Fruit fly (Drosophila melanogaster): ENCODE data around the gene CG8031.
A peak's percentile ranks its signal among the peaks of the same experiment; 100 is the strongest.

Gene CG8031

dm6 chr3R:12981334-12982166 lies 29.6 kb downstream of the CG8031 start (continued):
- peak; percentile 3 for TF ChIP-seq sd (tag; optimal IDR thresholded peaks at IDR 0.05)
- no peak for TF ChIP-seq Sry-δ (GFP tag; optimal IDR thresholded peaks at IDR 0.05)
- peak; percentile 25; the same call in 1 of the 3 replicates for TF ChIP-seq CG2199 (GFP tag; IDR thresholded peaks at IDR 0.05)
- peak; percentile 27 for TF ChIP-seq CG9817 (tag; optimal IDR thresholded peaks at IDR 0.05)
- TF ChIP-seq D19A (tag; optimal IDR thresholded peaks at IDR 0.05) = peak; percentile 60
- peak; percentile 68 for TF ChIP-seq cwo (GFP tag; optimal IDR thresholded peaks at IDR 0.05)
- TF ChIP-seq E2f1 (GFP tag; IDR thresholded peaks at IDR 0.05) = peak; percentile 45
- TF ChIP-seq grn (GFP tag; optimal IDR thresholded peaks at IDR 0.05) = no peak
- TF ChIP-seq br (optimal IDR thresholded peaks at IDR 0.05) = no peak
- peak; percentile 27 for TF ChIP-seq caup (GFP tag; optimal IDR thresholded peaks at IDR 0.05; ENCODE audit: severe bottlenecking)
- no peak for TF ChIP-seq Elba2 (GFP tag; optimal IDR thresholded peaks at IDR 0.05)
- no peak for TF ChIP-seq vnd (GFP tag; IDR thresholded peaks at IDR 0.05; ENCODE audit: partially characterized antibody)
- 0 out of 2 replicates have a peak, but pooled peaks have one; percentile 27 for TF ChIP-seq al (GFP tag; IDR thresholded peaks at IDR 0.05)
- no peak for TF ChIP-seq crc (GFP tag; optimal IDR thresholded peaks at IDR 0.05)
- no peak for TF ChIP-seq CG42726 (GFP tag; IDR thresholded peaks at IDR 0.05; ENCODE audit: partially characterized antibody)
- TF ChIP-seq CG12769 (tag; optimal IDR thresholded peaks at IDR 0.05) = no peak
- peak; percentile 53 for TF ChIP-seq ind (GFP tag; optimal IDR thresholded peaks at IDR 0.05)
- peak; percentile 12 for TF ChIP-seq p53 (GFP tag; optimal IDR thresholded peaks at IDR 0.05)
- no peak for TF ChIP-seq CG7987 (GFP tag; optimal IDR thresholded peaks at IDR 0.05)
- TF ChIP-seq Sox102F (GFP tag; optimal IDR thresholded peaks at IDR 0.05) = peak; percentile 70
- TF ChIP-seq ttk (GFP tag; IDR thresholded peaks at IDR 0.05) = no peak
- peak; percentile 81 for TF ChIP-seq CG7839 (tag; optimal IDR thresholded peaks at IDR 0.05)
- TF ChIP-seq Xrp1 (GFP tag; IDR thresholded peaks at IDR 0.05) = peak; percentile 59
- peak; percentile 22 for TF ChIP-seq CG15073 (GFP tag; optimal IDR thresholded peaks at IDR 0.05)
- TF ChIP-seq Lhr (GFP tag; optimal IDR thresholded peaks at IDR 0.05) = no peak
- peak; percentile 63 for TF ChIP-seq CG9437 (GFP tag; optimal IDR thresholded peaks at IDR 0.05)
- TF ChIP-seq odd (GFP tag; optimal IDR thresholded peaks at IDR 0.05) = peak; percentile 40
- peak; percentile 19 for TF ChIP-seq D19B (GFP tag; optimal IDR thresholded peaks at IDR 0.05)
- TF ChIP-seq Rx (GFP tag; IDR thresholded peaks at IDR 0.05) = peak; percentile 34; the same call in 1 of the 2 replicates
- TF ChIP-seq CG14014 (GFP tag; IDR thresholded peaks at IDR 0.05) = peak; percentile 38; the same call in 1 of the 2 replicates
- peak; percentile 3 for TF ChIP-seq nom (GFP tag; optimal IDR thresholded peaks at IDR 0.05)
- TF ChIP-seq tna (GFP tag; IDR thresholded peaks at IDR 0.05; ENCODE audit: partially characterized antibody) = no peak
- TF ChIP-seq HHEX (GFP tag; optimal IDR thresholded peaks at IDR 0.05) = peak; percentile 49
- TF ChIP-seq CG4424 (GFP tag; optimal IDR thresholded peaks at IDR 0.05) = peak; percentile 56
- TF ChIP-seq NFAT (GFP tag; IDR thresholded peaks at IDR 0.05) = 0 out of 2 replicates have a peak, but pooled peaks have one; percentile 13
- TF ChIP-seq CG18619 (GFP tag; optimal IDR thresholded peaks at IDR 0.05) = peak; percentile 59
- TF ChIP-seq CG4820 (GFP tag; optimal IDR thresholded peaks at IDR 0.05) = peak; percentile 71
- TF ChIP-seq CG9797 (GFP tag; optimal IDR thresholded peaks at IDR 0.05) = no peak
- no peak for TF ChIP-seq CG12236 (GFP tag; optimal IDR thresholded peaks at IDR 0.05)
- no peak for TF ChIP-seq CG10147 (GFP tag; optimal IDR thresholded peaks at IDR 0.05)
- no peak for TF ChIP-seq Dfd (GFP tag; optimal IDR thresholded peaks at IDR 0.05)
- TF ChIP-seq Side (GFP tag; optimal IDR thresholded peaks at IDR 0.05) = no peak
- TF ChIP-seq Ptx1 (GFP tag; IDR thresholded peaks at IDR 0.05) = peak; percentile 76
- no peak for TF ChIP-seq rib (GFP tag; IDR thresholded peaks at IDR 0.05)
- TF ChIP-seq CG12071 (GFP tag; optimal IDR thresholded peaks at IDR 0.05) = peak; percentile 16
- peak; percentile 39; the same call in 1 of the 3 replicates for TF ChIP-seq ci (GFP tag; IDR thresholded peaks at IDR 0.05)
- no peak for TF ChIP-seq CG1792 (GFP tag; optimal IDR thresholded peaks at IDR 0.05)
- TF ChIP-seq exex (tag; optimal IDR thresholded peaks at IDR 0.05) = peak; percentile 1
- peak; percentile 17 for TF ChIP-seq Asciz (GFP tag; optimal IDR thresholded peaks at IDR 0.05)
